Fruit fly (Drosophila melanogaster): ENCODE results near the gene CG15452.
A peak's percentile ranks its signal among the peaks of the same experiment; 100 is the strongest.

CG15452 gene

dm6 chrX:20760444-20760843, 14.7 kb upstream of the CG15452 start (continued):
- TF ChIP-seq CG2875 (GFP tag; optimal IDR thresholded peaks at IDR 0.05) = peak; percentile 47
- TF ChIP-seq NFAT (GFP tag; IDR thresholded peaks at IDR 0.05) = peak; percentile 91
- TF ChIP-seq H15 (GFP tag; IDR thresholded peaks at IDR 0.05) = peak; percentile 65; the same call in 2 of the 3 replicates
- peak; percentile 82 for TF ChIP-seq MTF-1 (GFP tag; optimal IDR thresholded peaks at IDR 0.05; ENCODE audit: borderline replicate concordance)
- TF ChIP-seq CG4730 (GFP tag; IDR thresholded peaks at IDR 0.05) = peak; percentile 75
- peak; percentile 65 for TF ChIP-seq CG3847 (GFP tag; IDR thresholded peaks at IDR 0.05)
- TF ChIP-seq ken (GFP tag; IDR thresholded peaks at IDR 0.05) = peak; percentile 73
- TF ChIP-seq odd (GFP tag; optimal IDR thresholded peaks at IDR 0.05) = peak; percentile 29
- TF ChIP-seq CG15269 (tag; optimal IDR thresholded peaks at IDR 0.05) = peak; percentile 73
- peak; percentile 34; the same call in 1 of the 2 replicates for TF ChIP-seq Atf6 (GFP tag; IDR thresholded peaks at IDR 0.05)
- peak; percentile 37 for TF ChIP-seq Bteb2 (GFP tag; optimal IDR thresholded peaks at IDR 0.05)
- peak; percentile 46; the same call in 1 of the 2 replicates for TF ChIP-seq CG4360 (GFP tag; IDR thresholded peaks at IDR 0.05)
- TF ChIP-seq sna (GFP tag; IDR thresholded peaks at IDR 0.05; ENCODE audit: partially characterized antibody) = peak; percentile 94
- peak; percentile 73 for TF ChIP-seq CG3407 (GFP tag; optimal IDR thresholded peaks at IDR 0.05)
- TF ChIP-seq Side (GFP tag; optimal IDR thresholded peaks at IDR 0.05) = peak; percentile 47
- TF ChIP-seq Lpt (GFP tag; optimal IDR thresholded peaks at IDR 0.05) = peak; percentile 55
- TF ChIP-seq CG10565 (GFP tag; optimal IDR thresholded peaks at IDR 0.05) = no peak
- TF ChIP-seq Kr (GFP tag; optimal IDR thresholded peaks at IDR 0.05) = no peak
- peak; percentile 74 for TF ChIP-seq tx (GFP tag; optimal IDR thresholded peaks at IDR 0.05)
- peak; percentile 70 for TF ChIP-seq CG18599 (GFP tag; optimal IDR thresholded peaks at IDR 0.05)
- peak; percentile 30 for TF ChIP-seq CG18011 (GFP tag; optimal IDR thresholded peaks at IDR 0.05)
- TF ChIP-seq CG1603 (tag; optimal IDR thresholded peaks at IDR 0.05) = peak; percentile 71
- peak; percentile 54 for TF ChIP-seq Dek (tag; optimal IDR thresholded peaks at IDR 0.05)
- TF ChIP-seq CG9215 (GFP tag; IDR thresholded peaks at IDR 0.05) = peak; percentile 38; the same call in 1 of the 2 replicates
- TF ChIP-seq cas (GFP tag; IDR thresholded peaks at IDR 0.05) = no peak
- TF ChIP-seq bbx (GFP tag; IDR thresholded peaks at IDR 0.05; ENCODE audit: partially characterized antibody) = peak; percentile 80
- no peak for TF ChIP-seq ash1 (GFP tag; optimal IDR thresholded peaks at IDR 0.05)
- TF ChIP-seq Hmr (GFP tag; optimal IDR thresholded peaks at IDR 0.05) = peak; percentile 78
- peak; percentile 71 for TF ChIP-seq CG5953 (GFP tag; IDR thresholded peaks at IDR 0.05)
- peak; percentile 29 for TF ChIP-seq kay (GFP tag; optimal IDR thresholded peaks at IDR 0.05)
- peak; percentile 50 for TF ChIP-seq CG11398 (GFP tag; optimal IDR thresholded peaks at IDR 0.05)
- TF ChIP-seq Neu2 (GFP tag; optimal IDR thresholded peaks at IDR 0.05; ENCODE audit: borderline replicate concordance) = peak; percentile 59
- peak in 1 of 2 experiments; percentile 85 for TF ChIP-seq insv (GFP tag; optimal IDR thresholded peaks at IDR 0.05)
- TF ChIP-seq nmo (GFP tag; optimal IDR thresholded peaks at IDR 0.05) = peak; percentile 77
- peak; percentile 65; the same call in 1 of the 2 replicates for TF ChIP-seq Xrp1 (GFP tag; IDR thresholded peaks at IDR 0.05)
- peak; percentile 77 for TF ChIP-seq CG2129 (GFP tag; IDR thresholded peaks at IDR 0.05; ENCODE audit: partially characterized antibody)
- peak; percentile 71 for TF ChIP-seq Aef1 (GFP tag; IDR thresholded peaks at IDR 0.05)
- peak; percentile 76 for TF ChIP-seq Ets97D (GFP tag; optimal IDR thresholded peaks at IDR 0.05)
- TF ChIP-seq CG16863 (GFP tag; optimal IDR thresholded peaks at IDR 0.05) = peak; percentile 64
- TF ChIP-seq Vsx1 (GFP tag; optimal IDR thresholded peaks at IDR 0.05) = no peak
- TF ChIP-seq esg (GFP tag; conservative IDR thresholded peaks at IDR 0.05) = peak; percentile 42
- no peak for TF ChIP-seq CkIIα-i1 (GFP tag; IDR thresholded peaks at IDR 0.05)
- peak; percentile 69 for TF ChIP-seq ranshi (GFP tag; IDR thresholded peaks at IDR 0.05)
- peak; percentile 80 for TF ChIP-seq Chrac-16 (GFP tag; optimal IDR thresholded peaks at IDR 0.05)
- peak; percentile 20 for TF ChIP-seq jing (GFP tag; optimal IDR thresholded peaks at IDR 0.05)
- TF ChIP-seq tap (tag; optimal IDR thresholded peaks at IDR 0.05) = peak; percentile 6
- TF ChIP-seq phol (tag; optimal IDR thresholded peaks at IDR 0.05) = peak; percentile 71
- peak; percentile 91 for TF ChIP-seq CG33213 (GFP tag; optimal IDR thresholded peaks at IDR 0.05)
- peak; percentile 38 for TF ChIP-seq CG8924 (tag; optimal IDR thresholded peaks at IDR 0.05)
- no peak for TF ChIP-seq abd-A (tag; optimal IDR thresholded peaks at IDR 0.05)
